Fruit fly (Drosophila melanogaster): Measurements from ENCODE around the gene Octbeta1R.

Gene Octbeta1R

DNA sequence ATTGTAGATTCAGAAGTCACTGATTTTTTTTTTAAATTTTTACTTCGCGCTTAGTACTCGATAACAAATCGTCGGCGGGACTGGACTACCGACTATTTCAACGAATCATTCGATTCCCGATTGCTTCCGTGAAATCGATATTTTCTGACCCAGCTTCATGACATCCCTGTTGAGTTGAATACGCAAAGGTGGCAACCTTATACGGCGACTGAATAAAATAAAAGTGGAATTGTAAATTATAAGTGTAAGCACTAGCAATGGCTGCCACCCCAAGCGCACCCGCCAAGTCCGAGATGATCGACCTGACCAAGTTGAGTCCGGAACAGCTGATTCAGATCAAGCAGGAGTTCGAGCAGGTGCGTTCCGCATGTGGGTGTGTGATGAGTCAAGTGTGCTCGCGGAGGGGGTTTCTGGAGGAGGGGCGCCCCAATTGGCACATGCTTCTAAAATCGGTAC is 9.9 kb upstream of the Octbeta1R start, which contains the start of gene Pfdn5 (continued):
- TF ChIP-seq CG4707 (GFP tag; optimal IDR thresholded peaks at IDR 0.05) (no peak), CG13287 (GFP tag; IDR thresholded peaks at IDR 0.05; ENCODE audit: partially characterized antibody) (peak; percentile 87), hkb (optimal IDR thresholded peaks at IDR 0.05) (no peak), hkb (GFP tag; IDR thresholded peaks at IDR 0.05) (no peak), CG10147 (GFP tag; optimal IDR thresholded peaks at IDR 0.05) (no peak), sob (GFP tag; IDR thresholded peaks at IDR 0.05) (no peak), CG12155 (GFP tag; optimal IDR thresholded peaks at IDR 0.05) (peak; percentile 8), CG15601 (tag; optimal IDR thresholded peaks at IDR 0.05) (peak; percentile 99), Camta (GFP tag; optimal IDR thresholded peaks at IDR 0.05) (no peak), salm (tag; optimal IDR thresholded peaks at IDR 0.05) (no peak), ftz-f1 (GFP tag; optimal IDR thresholded peaks at IDR 0.05) (peak; percentile 16), slou (GFP tag; optimal IDR thresholded peaks at IDR 0.05) (no peak), CG11093 (GFP tag; IDR thresholded peaks at IDR 0.05) (no peak), chif (GFP tag; optimal IDR thresholded peaks at IDR 0.05) (no peak), CG30403 (GFP tag; optimal IDR thresholded peaks at IDR 0.05) (no peak), caup (GFP tag; optimal IDR thresholded peaks at IDR 0.05; ENCODE audit: severe bottlenecking) (no peak), Dad (GFP tag; optimal IDR thresholded peaks at IDR 0.05) (no peak), GATAe (GFP tag; conservative IDR thresholded peaks at IDR 0.05) (no peak), Bgb (GFP tag; IDR thresholded peaks at IDR 0.05; ENCODE audit: partially characterized antibody) (peak; percentile 91), CG10321 (GFP tag; IDR thresholded peaks at IDR 0.05) (0 out of 2 replicates have a peak, but pooled peaks have one; percentile 9), CG4730 (GFP tag; IDR thresholded peaks at IDR 0.05) (no peak), Lhr (GFP tag; optimal IDR thresholded peaks at IDR 0.05) (peak; percentile 9), CG7786 (GFP tag; optimal IDR thresholded peaks at IDR 0.05) (no peak), grau (tag; optimal IDR thresholded peaks at IDR 0.05) (no peak), nerfin-1 (tag; optimal IDR thresholded peaks at IDR 0.05) (no peak), CG6654 (GFP tag; optimal IDR thresholded peaks at IDR 0.05) (no peak), nerfin-2 (GFP tag; IDR thresholded peaks at IDR 0.05; ENCODE audit: partially characterized antibody) (peak; percentile 91), Elba2 (GFP tag; optimal IDR thresholded peaks at IDR 0.05) (peak; percentile 32), CG9876 (GFP tag; optimal IDR thresholded peaks at IDR 0.05) (no peak), bsh (GFP tag; optimal IDR thresholded peaks at IDR 0.05) (no peak), ci (GFP tag; IDR thresholded peaks at IDR 0.05) (no peak), CG5180 (GFP tag; optimal IDR thresholded peaks at IDR 0.05) (no peak), da (GFP tag; optimal IDR thresholded peaks at IDR 0.05) (no peak), CG1602 (GFP tag; optimal IDR thresholded peaks at IDR 0.05) (no peak), zf30C (GFP tag; optimal IDR thresholded peaks at IDR 0.05) (no peak), corto (GFP tag; optimal IDR thresholded peaks at IDR 0.05) (no peak), CG2120 (GFP tag; optimal IDR thresholded peaks at IDR 0.05) (peak; percentile 49), HmgD (GFP tag; optimal IDR thresholded peaks at IDR 0.05) (peak; percentile 33), CG43689 (GFP tag; IDR thresholded peaks at IDR 0.05) (no peak), CG6813 (GFP tag; optimal IDR thresholded peaks at IDR 0.05) (no peak), zen (tag; optimal IDR thresholded peaks at IDR 0.05) (no peak), cato (GFP tag; optimal IDR thresholded peaks at IDR 0.05; ENCODE audit: borderline replicate concordance) (no peak), lab (GFP tag; optimal IDR thresholded peaks at IDR 0.05) (no peak), CG12236 (GFP tag; optimal IDR thresholded peaks at IDR 0.05) (no peak), HLH3B (GFP tag; IDR thresholded peaks at IDR 0.05) (no peak), yki (optimal IDR thresholded peaks at IDR 0.05) (no peak), CG15073 (GFP tag; optimal IDR thresholded peaks at IDR 0.05) (no peak), YL-1 (GFP tag; optimal IDR thresholded peaks at IDR 0.05) (peak; percentile 84), Trl (optimal IDR thresholded peaks at IDR 0.05) (no peak), Trl (GFP tag; optimal IDR thresholded peaks at IDR 0.05) (peak; percentile 2), CG9215 (GFP tag; IDR thresholded peaks at IDR 0.05) (no peak), CG10209 (GFP tag; optimal IDR thresholded peaks at IDR 0.05) (no peak)
